Worm (Caenorhabditis elegans) whole organism, L4 larva: ENCODE results near the gene epg-6.

Experiments used
- F26F4.8 ChIP-seq: fragments of 200-800 bp; sonication (Bioruptor generic); conservative IDR thresholded peaks from 2 replicates; pipeline ENCODE4 v1.3.6; 2022; ENCODE audit warnings: missing genetic modification characterization, missing compliant biosample characterization
- T20F7.1 ChIP-seq: fragments of 200-800 bp; sonication (Bioruptor generic); optimal IDR thresholded peaks from 2 replicates; lab custom pipeline; 2018; ENCODE audit warnings: mild to moderate bottlenecking, missing genetic modification characterization, missing compliant biosample characterization
- T26A8.4 ChIP-seq: fragments of 200-800 bp; sonication (Bioruptor generic); IDR thresholded peaks from 2 replicates; pipeline ENCODE4 v1.3.6; 2022; ENCODE audit warnings: missing genetic modification characterization, missing compliant biosample characterization
- Y48G9A.11 ChIP-seq: fragments of 200-800 bp; sonication (Bioruptor generic); IDR thresholded peaks from 2 replicates; pipeline ENCODE4 v1.3.6; 2022; ENCODE audit warnings: missing genetic modification reagents, missing genetic modification characterization, missing compliant biosample characterization
- Y5F2A.4 ChIP-seq: fragments of 200-800 bp; sonication (Bioruptor generic); optimal IDR thresholded peaks from 2 replicates; lab custom pipeline; 2018; ENCODE audit warnings: mild to moderate bottlenecking, missing genetic modification characterization, missing compliant biosample characterization
- aha-1 ChIP-seq: fragments of 150-350 bp; peaks from one replicate; lab custom pipeline; 2014; ENCODE audit warnings: missing biosample characterization, missing genetic modification characterization
- arid-1 ChIP-seq: fragments of 200-800 bp; sonication (Bioruptor generic); conservative IDR thresholded peaks from 2 replicates; pipeline ENCODE4 v1.3.6; 2022; ENCODE audit warnings: missing genetic modification reagents, missing genetic modification characterization, missing compliant biosample characterization
- ceh-32 ChIP-seq: sonication (generic microtip); optimal IDR thresholded peaks from 2 replicates; lab custom pipeline; 2016; ENCODE audit warnings: mild to moderate bottlenecking, missing genetic modification characterization, missing compliant biosample characterization; ENCODE audit not compliant: poor library complexity
- ceh-44 ChIP-seq: fragments of 200-800 bp; sonication (Bioruptor generic); IDR thresholded peaks from 2 replicates; pipeline ENCODE4 v1.3.6; 2022; ENCODE audit warnings: missing genetic modification reagents, missing genetic modification characterization, missing compliant biosample characterization
- ceh-82 ChIP-seq: sonication (generic microtip); optimal IDR thresholded peaks from 2 replicates; lab custom pipeline; 2017; ENCODE audit warnings: missing biosample characterization, missing genetic modification characterization
- ces-1 ChIP-seq: fragments of 150-350 bp; sonication (generic microtip); optimal IDR thresholded peaks from 4 replicates; lab custom pipeline; 2014; ENCODE audit warnings: missing biosample characterization, missing genetic modification reagents, missing genetic modification characterization
- ctbp-1 ChIP-seq: fragments of 200-800 bp; sonication (Bioruptor generic); IDR thresholded peaks from 2 replicates; pipeline ENCODE4 v1.3.6; 2022; ENCODE audit warnings: missing genetic modification reagents, missing genetic modification characterization, missing compliant biosample characterization
- dve-1 ChIP-seq: sonication (generic microtip); optimal IDR thresholded peaks from 2 replicates; lab custom pipeline; 2017; ENCODE audit warnings: antibody characterized with exemption, mild to moderate bottlenecking, missing genetic modification characterization, missing compliant biosample characterization; ENCODE audit not compliant: insufficient read depth
- egl-27 ChIP-seq: sonication (generic microtip); optimal IDR thresholded peaks from 3 replicates; lab custom pipeline; 2017; ENCODE audit warnings: missing biosample characterization, missing genetic modification reagents, missing genetic modification characterization
- egl-43 ChIP-seq: fragments of 200-800 bp; sonication (Bioruptor generic); IDR thresholded peaks from 2 replicates; pipeline ENCODE4 v1.3.6; 2022; ENCODE audit warnings: missing genetic modification reagents, missing genetic modification characterization, missing compliant biosample characterization
- hif-1 ChIP-seq, 2 experiments: sonication (generic microtip); optimal IDR thresholded peaks; 2 replicates each; lab custom pipeline; 2016 to 2017; ENCODE audit warnings: missing compliant biosample characterization in 2 of 2, missing genetic modification characterization in 2 of 2, missing genetic modification reagents in 2 of 2, missing genotype in 2 of 2, mild to moderate bottlenecking in 1 of 2
- hlh-11 ChIP-seq: fragments of 200-800 bp; sonication (Bioruptor generic); optimal IDR thresholded peaks from 2 replicates; lab custom pipeline; 2018; ENCODE audit warnings: mild to moderate bottlenecking, missing genetic modification characterization, missing compliant biosample characterization
- hlh-30 ChIP-seq: sonication (generic microtip); optimal IDR thresholded peaks from 2 replicates; lab custom pipeline; 2017; ENCODE audit warnings: antibody characterized with exemption, mild to moderate bottlenecking, missing genetic modification characterization, missing compliant biosample characterization; ENCODE audit not compliant: insufficient read depth
- lin-1 ChIP-seq: fragments of 200-800 bp; sonication (Bioruptor generic); IDR thresholded peaks from 2 replicates; pipeline ENCODE4 v1.3.6; 2022; ENCODE audit warnings: missing genetic modification reagents, missing genetic modification characterization, missing compliant biosample characterization
- lin-29 ChIP-seq: fragments of 200-800 bp; sonication (Bioruptor generic); IDR thresholded peaks from 2 replicates; pipeline ENCODE4 v1.3.6; 2022; ENCODE audit warnings: missing genetic modification reagents, missing genetic modification characterization, missing compliant biosample characterization
- lsy-2 ChIP-seq, 2 experiments: fragments of 150-350 bp in 1 of 2; sonication (generic microtip) in 1 of 2; optimal IDR thresholded peaks; 2 replicates each; lab custom pipeline; 2014 to 2017; ENCODE audit warnings: missing biosample characterization in 2 of 2, missing genetic modification characterization in 2 of 2
- madf-5 ChIP-seq, 2 experiments: fragments of 200-800 bp; sonication (Bioruptor generic); IDR thresholded peaks; 2 replicates each; pipeline ENCODE4 v1.3.6; 2022; ENCODE audit warnings: missing compliant biosample characterization in 2 of 2, missing genetic modification characterization in 2 of 2
- madf-9 ChIP-seq: fragments of 200-800 bp; sonication (Bioruptor generic); conservative IDR thresholded peaks from 2 replicates; pipeline ENCODE4 v1.3.6; 2022; ENCODE audit warnings: missing genetic modification reagents, missing genetic modification characterization, missing compliant biosample characterization
- mdl-1 ChIP-seq, 2 experiments: fragments of 150-350 bp in 1 of 2; sonication (generic microtip) in 1 of 2; optimal IDR thresholded peaks; 2 replicates each; lab custom pipeline; 2014 to 2017; ENCODE audit warnings: missing biosample characterization in 2 of 2, missing genetic modification characterization in 2 of 2
- mep-1 ChIP-seq: fragments of 150-350 bp; sonication (generic microtip); optimal IDR thresholded peaks from 3 replicates; lab custom pipeline; 2014; ENCODE audit warnings: missing biosample characterization, missing genetic modification characterization
- mes-2 ChIP-seq: sonication (generic microtip); optimal IDR thresholded peaks from 2 replicates; lab custom pipeline; 2016; ENCODE audit warnings: missing genotype, mild to moderate bottlenecking, missing genetic modification characterization, missing compliant biosample characterization; ENCODE audit not compliant: poor library complexity, severe bottlenecking
- mxl-3 ChIP-seq: fragments of 200-800 bp; sonication (Bioruptor generic); optimal IDR thresholded peaks from 2 replicates; lab custom pipeline; 2018; ENCODE audit warnings: mild to moderate bottlenecking, missing genetic modification characterization, missing compliant biosample characterization
- nhr-111 ChIP-seq: fragments of 200-800 bp; sonication (Bioruptor generic); optimal IDR thresholded peaks from 2 replicates; lab custom pipeline; 2018; ENCODE audit warnings: mild to moderate bottlenecking, missing genetic modification characterization, missing compliant biosample characterization
- nhr-25 ChIP-seq: sonication (generic microtip); optimal IDR thresholded peaks from 2 replicates; lab custom pipeline; 2017; ENCODE audit warnings: missing genetic modification characterization, mild to moderate bottlenecking, missing compliant biosample characterization, antibody characterized with exemption, moderate library complexity, borderline replicate concordance; ENCODE audit not compliant: insufficient read depth
- nhr-28 ChIP-seq: fragments of 150-350 bp; optimal IDR thresholded peaks from 2 replicates; lab custom pipeline; 2014; ENCODE audit warnings: missing biosample characterization, missing genetic modification characterization
- nhr-6 ChIP-seq: fragments of 150-350 bp; optimal IDR thresholded peaks from 2 replicates; lab custom pipeline; 2014; ENCODE audit warnings: missing biosample characterization, missing genetic modification characterization
- nhr-77 ChIP-seq: fragments of 150-350 bp; optimal IDR thresholded peaks from 2 replicates; lab custom pipeline; 2014; ENCODE audit warnings: missing biosample characterization, missing genetic modification characterization
- pha-4 ChIP-seq, 2 experiments: fragments of 150-350 bp in 1 of 2; fragments of 200-800 bp in 1 of 2; sonication (Bioruptor generic) in 1 of 2; IDR thresholded peaks in 1 of 2; optimal IDR thresholded peaks in 1 of 2; 2 replicates each; pipeline versions ENCODE4 v1.3.6 to Lab custom; 2014 to 2022; ENCODE audit warnings: missing genetic modification characterization in 2 of 2, missing genetic modification reagents in 2 of 2, missing biosample characterization in 1 of 2, missing compliant biosample characterization in 1 of 2
- saeg-2 ChIP-seq: fragments of 200-800 bp; sonication (Bioruptor generic); IDR thresholded peaks from 2 replicates; pipeline ENCODE4 v1.3.6; 2022; ENCODE audit warnings: missing genetic modification reagents, missing genetic modification characterization, missing compliant biosample characterization
- skn-1 ChIP-seq: fragments of 150-350 bp; optimal IDR thresholded peaks from 2 replicates; lab custom pipeline; 2014; ENCODE audit warnings: missing biosample characterization, missing genetic modification characterization
- snpc-1.2 ChIP-seq: fragments of 200-800 bp; sonication (Bioruptor generic); IDR thresholded peaks from 2 replicates; pipeline ENCODE4 v1.3.6; 2022; ENCODE audit warnings: missing genetic modification reagents, missing genetic modification characterization, missing compliant biosample characterization
- unc-130 ChIP-seq: sonication (generic microtip); optimal IDR thresholded peaks from 2 replicates; lab custom pipeline; 2016; ENCODE audit warnings: missing genetic modification reagents, missing genetic modification characterization, missing compliant biosample characterization
- unc-62 ChIP-seq, 3 experiments: fragments of 150-350 bp in 1 of 3; sonication (generic microtip); optimal IDR thresholded peaks in 2 of 3; peaks in 1 of 3; 1 replicate in 1 of 3; 2 replicates in 2 of 3; lab custom pipeline; 2014 to 2017; ENCODE audit warnings: missing biosample characterization in 3 of 3, missing genetic modification characterization in 3 of 3, missing genetic modification reagents in 3 of 3, missing genotype in 1 of 3
- ztf-11 ChIP-seq: fragments of 150-350 bp; optimal IDR thresholded peaks from 2 replicates; lab custom pipeline; 2014; ENCODE audit warnings: missing biosample characterization, missing genetic modification characterization
- ztf-7 ChIP-seq: fragments of 150-350 bp; optimal IDR thresholded peaks from 2 replicates; lab custom pipeline; 2014; ENCODE audit warnings: missing biosample characterization, missing genetic modification characterization

The epg-6 gene

ce11 chrIII:10638339-10639021 lies 38.5 kb upstream of the epg-6 start, which contains the start of gene Y39A1A.27:
Gene Y39A1A.27 (plus strand): TSS chrIII:10638971.
- no peak for TF ChIP-seq ceh-32
- TF ChIP-seq aha-1 (tag; lab: Kevin White, UChicago), result peak; percentile 18

ce11 chrIII:10637933-10638332 lies 37.9 kb upstream of the epg-6 start:
- TF ChIP-seq unc-62 (GFP tag; optimal IDR thresholded peaks at IDR 0.05 in 1 of 2; lab: Kevin White, UChicago) (peak in 1 of 2 experiments; percentile 92), unc-62 (tag; optimal IDR thresholded peaks at IDR 0.05; lab: Kevin White, UChicago) (no peak), mxl-3 (GFP tag; lab: Kevin White, UChicago) (no peak), pha-4 (GFP tag; IDR thresholded peaks at IDR 0.05; lab: Robert Waterston, UW) (no peak), pha-4 (tag; optimal IDR thresholded peaks at IDR 0.05; lab: Kevin White, UChicago) (no peak)
- TF ChIP-seq, all 104 proteins: peak for 1

- no peak for TF ChIP-seq ces-1 (GFP tag; lab: Kevin White, UChicago)
- TF ChIP-seq lsy-2 (tag; optimal IDR thresholded peaks at IDR 0.05; lab: Kevin White, UChicago), result peak in 1 of 2 experiments; percentile 30
- peak; percentile 27 for TF ChIP-seq mep-1 (tag; lab: Kevin White, UChicago)
- no peak for TF ChIP-seq skn-1 (tag; lab: Kevin White, UChicago)
- no peak for TF ChIP-seq Y48G9A.11
- TF ChIP-seq pha-4 (GFP tag; IDR thresholded peaks at IDR 0.05; lab: Robert Waterston, UW), result no peak; the same call in 1 of the 2 replicates
- TF ChIP-seq pha-4 (tag; optimal IDR thresholded peaks at IDR 0.05; lab: Kevin White, UChicago), result peak; percentile 79
- peak; percentile 10 to 59 for TF ChIP-seq mdl-1 (tag; optimal IDR thresholded peaks at IDR 0.05; lab: Kevin White, UChicago)
- peak; percentile 23 for TF ChIP-seq dve-1
- TF ChIP-seq hif-1 (tag; optimal IDR thresholded peaks at IDR 0.05; lab: Kevin White, UChicago), result peak in 1 of 2 experiments; percentile 12
- no peak for TF ChIP-seq ceh-82
- no peak for TF ChIP-seq ctbp-1 (GFP tag; lab: Robert Waterston, UW)
- no peak for TF ChIP-seq unc-130
- no peak for TF ChIP-seq F26F4.8 (GFP tag; lab: Robert Waterston, UW)
- peak; percentile 1 for TF ChIP-seq mes-2 (tag; lab: Kevin White, UChicago)
- TF ChIP-seq nhr-25 (tag; lab: Kevin White, UChicago), result peak; percentile 62
- TF ChIP-seq hlh-30 (tag; lab: Kevin White, UChicago), result peak; percentile 42
- TF ChIP-seq nhr-6 (tag; lab: Kevin White, UChicago), result peak; percentile 34
- TF ChIP-seq hlh-11, result peak; percentile 36
- peak; percentile 43 for TF ChIP-seq nhr-28 (tag; lab: Kevin White, UChicago)
Observed at ce11 chrIII:10636493-10637031, 36.6 kb upstream of the epg-6 start.

- no peak for TF ChIP-seq hif-1 (tag; optimal IDR thresholded peaks at IDR 0.05; lab: Kevin White, UChicago)
- no peak for TF ChIP-seq T20F7.1 (GFP tag; lab: Kevin White, UChicago)
- no peak for TF ChIP-seq ces-1 (GFP tag; lab: Kevin White, UChicago)
- TF ChIP-seq saeg-2 (GFP tag; lab: Robert Waterston, UW), result no peak
- TF ChIP-seq unc-62 (GFP tag; optimal IDR thresholded peaks at IDR 0.05 in 1 of 2; lab: Kevin White, UChicago), result peak in 1 of 2 experiments; percentile 71
- no peak for TF ChIP-seq unc-62 (tag; optimal IDR thresholded peaks at IDR 0.05; lab: Kevin White, UChicago)
- TF ChIP-seq lin-1 (GFP tag; lab: Robert Waterston, UW), result no peak
- TF ChIP-seq lin-29 (GFP tag; lab: Robert Waterston, UW), result no peak
- no peak for TF ChIP-seq egl-27
- no peak for TF ChIP-seq pha-4 (GFP tag; IDR thresholded peaks at IDR 0.05; lab: Robert Waterston, UW)
- TF ChIP-seq pha-4 (tag; optimal IDR thresholded peaks at IDR 0.05; lab: Kevin White, UChicago), result no peak
- TF ChIP-seq madf-9 (GFP tag; lab: Robert Waterston, UW), result no peak
- TF ChIP-seq ztf-7 (tag; lab: Kevin White, UChicago), result no peak
- no peak for TF ChIP-seq ztf-11 (tag; lab: Kevin White, UChicago)
- TF ChIP-seq arid-1, result no peak
- peak; percentile 10 for TF ChIP-seq nhr-28 (tag; lab: Kevin White, UChicago)
- no peak for TF ChIP-seq mep-1 (tag; lab: Kevin White, UChicago)
- peak; percentile 33 for TF ChIP-seq hlh-30 (tag; lab: Kevin White, UChicago)
- no peak for TF ChIP-seq hlh-11
- TF ChIP-seq madf-5 (GFP tag; IDR thresholded peaks at IDR 0.05; lab: Robert Waterston, UW), result no peak
- no peak for TF ChIP-seq snpc-1.2 (GFP tag; lab: Robert Waterston, UW)
- no peak for TF ChIP-seq T26A8.4 (GFP tag; lab: Robert Waterston, UW)
- TF ChIP-seq Y5F2A.4 (GFP tag; lab: Kevin White, UChicago), result no peak
- no peak for TF ChIP-seq nhr-77 (tag; lab: Kevin White, UChicago)
- TF ChIP-seq ceh-44 (GFP tag; lab: Robert Waterston, UW), result no peak
- TF ChIP-seq nhr-111 (GFP tag; lab: Kevin White, UChicago), result no peak
- no peak for TF ChIP-seq egl-43 (GFP tag; lab: Robert Waterston, UW)
Observed at ce11 chrIII:10634576-10634975, 34.6 kb upstream of the epg-6 start.
